Fruit fly (Drosophila melanogaster): ENCODE measurements around the gene CG43394.
A peak's percentile ranks its signal among the peaks of the same experiment; 100 is the strongest.

Gene CG43394

DNA sequence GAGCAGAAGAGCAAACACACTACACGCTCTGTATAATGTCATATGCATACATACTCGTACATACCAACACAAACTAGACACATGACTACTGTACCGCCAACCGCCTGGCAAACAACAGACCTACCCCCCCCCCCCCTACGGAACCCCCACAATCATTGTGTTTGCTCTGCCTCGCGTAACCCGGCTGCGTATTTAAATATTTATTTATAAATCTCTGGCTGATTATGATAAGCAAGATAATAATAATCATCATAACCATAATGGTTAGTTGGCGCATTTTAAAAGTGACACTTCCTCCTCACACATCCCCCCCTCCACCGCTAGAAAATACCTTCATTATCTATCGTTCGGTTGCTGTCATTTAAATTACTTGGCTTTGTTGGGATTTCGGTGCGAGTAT, 48.1 kb upstream of the CG43394 start (continued):
- no peak for TF ChIP-seq CG32767 (GFP tag; IDR thresholded peaks at IDR 0.05)
- TF ChIP-seq CG12104 (GFP tag; optimal IDR thresholded peaks at IDR 0.05): peak; percentile 55
- no peak for TF ChIP-seq BEAF-32 (GFP tag; optimal IDR thresholded peaks at IDR 0.05)
- peak; percentile 46 for TF ChIP-seq cg (GFP tag; optimal IDR thresholded peaks at IDR 0.05)
- TF ChIP-seq Six4 (GFP tag; optimal IDR thresholded peaks at IDR 0.05): no peak
- peak; percentile 73 for TF ChIP-seq CG6683 (GFP tag; optimal IDR thresholded peaks at IDR 0.05)
- peak; percentile 3 for TF ChIP-seq CG8388 (GFP tag; optimal IDR thresholded peaks at IDR 0.05)
- TF ChIP-seq grau (tag; optimal IDR thresholded peaks at IDR 0.05): peak; percentile 32
- TF ChIP-seq Oli (tag; optimal IDR thresholded peaks at IDR 0.05): no peak
- TF ChIP-seq CG11695 (GFP tag; IDR thresholded peaks at IDR 0.05): no peak
- TF ChIP-seq CG13894 (tag; optimal IDR thresholded peaks at IDR 0.05): peak; percentile 46
- TF ChIP-seq Dp (GFP tag; optimal IDR thresholded peaks at IDR 0.05): no peak
- TF ChIP-seq Deaf1 (tag; optimal IDR thresholded peaks at IDR 0.05): no peak
- TF ChIP-seq CG1603 (tag; optimal IDR thresholded peaks at IDR 0.05): peak; percentile 57
- no peak for TF ChIP-seq al (GFP tag; IDR thresholded peaks at IDR 0.05)
- TF ChIP-seq prd (optimal IDR thresholded peaks at IDR 0.05): peak in 1 of 2 experiments; percentile 21
- TF ChIP-seq prd (GFP tag; IDR thresholded peaks at IDR 0.05): no peak
- peak; percentile 35 for TF ChIP-seq NfI (GFP tag; optimal IDR thresholded peaks at IDR 0.05)
- TF ChIP-seq CG14710 (tag; optimal IDR thresholded peaks at IDR 0.05): peak; percentile 21
- TF ChIP-seq Usf (GFP tag; optimal IDR thresholded peaks at IDR 0.05): no peak
- TF ChIP-seq stc (GFP tag; IDR thresholded peaks at IDR 0.05): peak; percentile 46; the same call in 1 of the 2 replicates
- TF ChIP-seq CG17568 (GFP tag; optimal IDR thresholded peaks at IDR 0.05): peak; percentile 73
- TF ChIP-seq Awh (GFP tag; IDR thresholded peaks at IDR 0.05): peak; percentile 53; the same call in 1 of the 2 replicates
- TF ChIP-seq CG2678 (tag; optimal IDR thresholded peaks at IDR 0.05): peak; percentile 75
- peak; percentile 13 for TF ChIP-seq CG17385 (GFP tag; optimal IDR thresholded peaks at IDR 0.05)
- no peak for TF ChIP-seq ro (GFP tag; IDR thresholded peaks at IDR 0.05)
- TF ChIP-seq D19A (tag; optimal IDR thresholded peaks at IDR 0.05): peak; percentile 39
- peak; percentile 91 for TF ChIP-seq Med (GFP tag)
- no peak for TF ChIP-seq CG9797 (GFP tag; optimal IDR thresholded peaks at IDR 0.05)
- peak; percentile 65 for TF ChIP-seq CG2875 (GFP tag; optimal IDR thresholded peaks at IDR 0.05)
- peak; percentile 32 for TF ChIP-seq run (tag; optimal IDR thresholded peaks at IDR 0.05)
- peak; percentile 90 for TF ChIP-seq crol (GFP tag; IDR thresholded peaks at IDR 0.05)
- TF ChIP-seq CG11456 (GFP tag; IDR thresholded peaks at IDR 0.05): 0 out of 3 replicates have a peak, but pooled peaks have one; percentile 48
- no peak for TF ChIP-seq sens (GFP tag)
- TF ChIP-seq D (optimal IDR thresholded peaks at IDR 0.05): no peak
- peak; percentile 28 for TF ChIP-seq D (GFP tag; optimal IDR thresholded peaks at IDR 0.05)
- TF ChIP-seq CG18262 (tag; optimal IDR thresholded peaks at IDR 0.05): peak; percentile 28
- TF ChIP-seq Ptx1 (GFP tag; IDR thresholded peaks at IDR 0.05): no peak
- TF ChIP-seq CG30403 (GFP tag; optimal IDR thresholded peaks at IDR 0.05): no peak
- TF ChIP-seq gsb (GFP tag; IDR thresholded peaks at IDR 0.05): peak; percentile 49
- TF ChIP-seq inv (GFP tag; IDR thresholded peaks at IDR 0.05; ENCODE audit: partially characterized antibody): 0 out of 2 replicates have a peak, but pooled peaks have one; percentile 1
- TF ChIP-seq lmd (GFP tag; IDR thresholded peaks at IDR 0.05): no peak; the same call in 1 of the 2 replicates
- no peak for TF ChIP-seq GATAe (GFP tag; conservative IDR thresholded peaks at IDR 0.05)
- TF ChIP-seq ind (GFP tag; optimal IDR thresholded peaks at IDR 0.05): no peak
- TF ChIP-seq CG7987 (GFP tag; optimal IDR thresholded peaks at IDR 0.05): peak; percentile 83
- peak; percentile 76 for TF ChIP-seq abd-A (tag; optimal IDR thresholded peaks at IDR 0.05)
- peak; percentile 79 for TF ChIP-seq cwo (GFP tag; optimal IDR thresholded peaks at IDR 0.05)
- TF ChIP-seq sqz (GFP tag; optimal IDR thresholded peaks at IDR 0.05): peak; percentile 54
- peak in 1 of 2 experiments; percentile 53 for TF ChIP-seq bsh (GFP tag; optimal IDR thresholded peaks at IDR 0.05)
- peak; percentile 5 for TF ChIP-seq CG33557 (GFP tag; optimal IDR thresholded peaks at IDR 0.05)
- TF ChIP-seq salm (tag; optimal IDR thresholded peaks at IDR 0.05): peak; percentile 55

Measured in whole organism, embryonic.